Fruit fly (Drosophila melanogaster) whole organism, embryonic: ENCODE results near the gene CG5882.
A peak's percentile ranks its signal among the peaks of the same experiment; 100 is the strongest.

Source experiments
- Asciz ChIP-seq: fragments of 200-800 bp; sonication (Bioruptor generic); optimal IDR thresholded peaks from 2 replicates; lab custom pipeline; 2017; ENCODE audit warnings: missing biosample characterization, mild to moderate bottlenecking, missing genetic modification characterization, missing genetic modification reagents
- CG10654 ChIP-seq: fragments of 200-800 bp; sonication (Bioruptor generic); optimal IDR thresholded peaks from 2 replicates; lab custom pipeline; 2016; ENCODE audit warnings: missing biosample characterization, missing genetic modification characterization
- CG11723 ChIP-seq: fragments of 200-800 bp; sonication (Bioruptor generic); optimal IDR thresholded peaks from 2 replicates; lab custom pipeline; 2017; ENCODE audit warnings: missing biosample characterization, mild to moderate bottlenecking, missing genetic modification characterization
- CG12219 ChIP-seq: fragments of 200-800 bp; sonication (Bioruptor generic); optimal IDR thresholded peaks from 3 replicates; lab custom pipeline; 2018; ENCODE audit warnings: missing biosample characterization, mild to moderate bottlenecking, missing genetic modification characterization
- CG12744 ChIP-seq: fragments of 200-800 bp; sonication (Bioruptor generic); optimal IDR thresholded peaks from 2 replicates; lab custom pipeline; 2016; ENCODE audit warnings: missing biosample characterization, missing genetic modification characterization
- CG13894 ChIP-seq: fragments of 200-800 bp; sonication (Bioruptor generic); optimal IDR thresholded peaks from 3 replicates; lab custom pipeline; 2018; ENCODE audit warnings: missing biosample characterization, mild to moderate bottlenecking, missing genetic modification characterization, moderate library complexity
- CG14860 ChIP-seq: fragments of 200-800 bp; sonication (Bioruptor generic); IDR thresholded peaks from 3 replicates; pipeline ENCODE4 v1.3.6; 2022; ENCODE audit warnings: missing biosample characterization, missing genetic modification characterization; ENCODE audit not compliant: partially characterized antibody
- CG15514 ChIP-seq: fragments of 200-800 bp; sonication (Bioruptor generic); optimal IDR thresholded peaks from 3 replicates; lab custom pipeline; 2017; ENCODE audit warnings: missing biosample characterization, missing genetic modification characterization, mild to moderate bottlenecking, moderate library complexity, missing genetic modification reagents
- CG17186 ChIP-seq: fragments of 200-800 bp; sonication (Bioruptor generic); optimal IDR thresholded peaks from 3 replicates; lab custom pipeline; 2017; ENCODE audit warnings: missing biosample characterization, missing genetic modification reagents, missing genetic modification characterization
- CG17359 ChIP-seq: fragments of 200-800 bp; sonication (Bioruptor generic); optimal IDR thresholded peaks from 3 replicates; lab custom pipeline; 2018; ENCODE audit warnings: missing biosample characterization, mild to moderate bottlenecking, missing genetic modification characterization, moderate library complexity
- CG17612 ChIP-seq: fragments of 200-800 bp; sonication (Bioruptor generic); IDR thresholded peaks from 2 replicates; pipeline ENCODE4 v1.3.6; 2022; ENCODE audit warnings: missing biosample characterization, missing genetic modification characterization
- CG17802 ChIP-seq: fragments of 200-800 bp; sonication (Bioruptor generic); optimal IDR thresholded peaks from 2 replicates; lab custom pipeline; 2018; ENCODE audit warnings: missing biosample characterization, mild to moderate bottlenecking, missing genetic modification characterization, moderate library complexity
- CG2129 ChIP-seq: fragments of 200-800 bp; sonication (Bioruptor generic); IDR thresholded peaks from 2 replicates; pipeline ENCODE4 v1.3.6; 2022; ENCODE audit warnings: missing biosample characterization, missing genetic modification characterization; ENCODE audit not compliant: partially characterized antibody
- CG2712 ChIP-seq: fragments of 200-800 bp; optimal IDR thresholded peaks from 3 replicates; lab custom pipeline; 2019; ENCODE audit warnings: missing biosample characterization, mild to moderate bottlenecking, missing genetic modification characterization, moderate library complexity
- CG3281 ChIP-seq: fragments of 200-800 bp; sonication (Bioruptor generic); optimal IDR thresholded peaks from 3 replicates; lab custom pipeline; 2017; ENCODE audit warnings: missing biosample characterization, mild to moderate bottlenecking, missing genetic modification characterization
- CG33213 ChIP-seq: fragments of 200-800 bp; sonication (Bioruptor generic); optimal IDR thresholded peaks from 3 replicates; lab custom pipeline; 2016; ENCODE audit warnings: missing biosample characterization, missing genetic modification characterization
- CG34376 ChIP-seq: fragments of 200-800 bp; sonication (Bioruptor generic); optimal IDR thresholded peaks from 2 replicates; lab custom pipeline; 2018; ENCODE audit warnings: missing biosample characterization, mild to moderate bottlenecking, missing genetic modification characterization
- CG4360 ChIP-seq: fragments of 200-800 bp; sonication (Bioruptor generic); IDR thresholded peaks from 2 replicates; pipeline ENCODE4 v1.3.6; 2022; ENCODE audit warnings: missing biosample characterization, missing genetic modification characterization
- CG4404 ChIP-seq: fragments of 200-800 bp; sonication (Bioruptor generic); IDR thresholded peaks from 2 replicates; pipeline ENCODE4 v1.3.6; 2022; ENCODE audit warnings: missing biosample characterization, missing genetic modification characterization
- CG6765 ChIP-seq: fragments of 200-800 bp; sonication (Bioruptor generic); optimal IDR thresholded peaks from 3 replicates; lab custom pipeline; 2017; ENCODE audit warnings: missing biosample characterization, mild to moderate bottlenecking, missing genetic modification characterization
- CG7556 ChIP-seq: fragments of 200-800 bp; sonication (Bioruptor generic); optimal IDR thresholded peaks from 2 replicates; lab custom pipeline; 2017; ENCODE audit warnings: missing biosample characterization, mild to moderate bottlenecking, missing genetic modification characterization
- CG8290 ChIP-seq, 3 experiments: fragments of 200-800 bp; sonication (Bioruptor generic); optimal IDR thresholded peaks; 2 replicates each; lab custom pipeline; 2016 to 2019; ENCODE audit warnings: missing biosample characterization in 3 of 3, missing genetic modification characterization in 3 of 3, mild to moderate bottlenecking in 2 of 3, moderate library complexity in 1 of 3
- CG8944 ChIP-seq: fragments of 200-800 bp; sonication (Bioruptor generic); optimal IDR thresholded peaks from 3 replicates; lab custom pipeline; 2016; ENCODE audit warnings: missing biosample characterization, missing genetic modification characterization
- Elba2 ChIP-seq: fragments of 200-800 bp; sonication (Bioruptor generic); optimal IDR thresholded peaks from 3 replicates; lab custom pipeline; 2016; ENCODE audit warnings: missing biosample characterization, missing genetic modification characterization
- MBD-R2 ChIP-seq: fragments of 200-800 bp; sonication (Bioruptor generic); IDR thresholded peaks from 2 replicates; pipeline ENCODE4 v1.3.6; 2022; ENCODE audit warnings: missing biosample characterization, missing genetic modification characterization
- Oli ChIP-seq: fragments of 200-800 bp; sonication (Bioruptor generic); optimal IDR thresholded peaks from 2 replicates; lab custom pipeline; 2018; ENCODE audit warnings: missing biosample characterization, mild to moderate bottlenecking, missing genetic modification characterization, moderate library complexity
- Poxn ChIP-seq: fragments of 200-800 bp; sonication (Bioruptor generic); IDR thresholded peaks from 2 replicates; pipeline ENCODE4 v1.3.6; 2022; ENCODE audit warnings: missing biosample characterization, missing genetic modification characterization
- Sox100B ChIP-seq: fragments of 200-800 bp; sonication (Bioruptor generic); optimal IDR thresholded peaks from 3 replicates; lab custom pipeline; 2018; ENCODE audit warnings: missing biosample characterization, mild to moderate bottlenecking, missing genetic modification characterization
- Sox102F ChIP-seq: fragments of 200-800 bp; sonication (Bioruptor generic); optimal IDR thresholded peaks from 2 replicates; lab custom pipeline; 2018; ENCODE audit warnings: missing biosample characterization, mild to moderate bottlenecking, missing genetic modification characterization, moderate library complexity
- ac ChIP-seq: fragments of 200-800 bp; sonication (Bioruptor generic); optimal IDR thresholded peaks from 3 replicates; lab custom pipeline; 2017; ENCODE audit warnings: missing biosample characterization, mild to moderate bottlenecking, missing genetic modification characterization
- ash1 ChIP-seq: fragments of 200-800 bp; sonication (Bioruptor generic); optimal IDR thresholded peaks from 2 replicates; lab custom pipeline; 2018; ENCODE audit warnings: missing biosample characterization, mild to moderate bottlenecking, missing genetic modification characterization
- ato ChIP-seq: fragments of 200-800 bp; sonication (Bioruptor generic); IDR thresholded peaks from 2 replicates; pipeline ENCODE4 v1.3.6; 2022; ENCODE audit warnings: missing biosample characterization, missing genetic modification characterization; ENCODE audit not compliant: partially characterized antibody
- br ChIP-seq: fragments of >200 bp; optimal IDR thresholded peaks from 2 replicates; lab custom pipeline; 2017
- bsh ChIP-seq, 2 experiments: fragments of 200-800 bp; sonication (Bioruptor generic); optimal IDR thresholded peaks; 2 replicates each; lab custom pipeline; 2017 to 2018; ENCODE audit warnings: mild to moderate bottlenecking in 2 of 2, missing biosample characterization in 2 of 2, missing genetic modification characterization in 2 of 2, moderate library complexity in 1 of 2
- btn ChIP-seq: fragments of 200-800 bp; sonication (Bioruptor generic); optimal IDR thresholded peaks from 2 replicates; lab custom pipeline; 2016; ENCODE audit warnings: missing biosample characterization, missing genetic modification characterization
- cas ChIP-seq: fragments of 200-800 bp; sonication (Bioruptor generic); IDR thresholded peaks from 2 replicates; pipeline ENCODE4 v1.3.6; 2022; ENCODE audit warnings: missing biosample characterization, missing genetic modification characterization
- corto ChIP-seq: fragments of 200-800 bp; sonication (Bioruptor generic); optimal IDR thresholded peaks from 2 replicates; lab custom pipeline; 2016; ENCODE audit warnings: missing biosample characterization, mild to moderate bottlenecking, missing genetic modification characterization, moderate library complexity
- dpn ChIP-seq, 2 experiments: fragments of 200-800 bp; sonication (Bioruptor generic); optimal IDR thresholded peaks; 3 replicates each; lab custom pipeline; 2016; ENCODE audit warnings: missing biosample characterization in 2 of 2, missing genetic modification characterization in 2 of 2
- eve ChIP-seq, 2 experiments: fragments of >200 bp; optimal IDR thresholded peaks; 2 replicates each; lab custom pipeline; 2017; ENCODE audit warnings: missing biosample characterization in 2 of 2, missing genetic modification characterization in 2 of 2
- fd3F ChIP-seq: fragments of 200-800 bp; sonication (Bioruptor generic); optimal IDR thresholded peaks from 2 replicates; lab custom pipeline; 2018; ENCODE audit warnings: missing biosample characterization, mild to moderate bottlenecking, missing genetic modification characterization, moderate library complexity
- gem ChIP-seq: fragments of 200-800 bp; sonication (Bioruptor generic); optimal IDR thresholded peaks from 2 replicates; lab custom pipeline; 2019; ENCODE audit warnings: missing biosample characterization, mild to moderate bottlenecking, missing genetic modification characterization, moderate library complexity
- gsb-n ChIP-seq: fragments of 200-800 bp; sonication (Bioruptor generic); optimal IDR thresholded peaks from 3 replicates; lab custom pipeline; 2018; ENCODE audit warnings: missing biosample characterization, mild to moderate bottlenecking, missing genetic modification characterization
- kni ChIP-seq: fragments of 200-800 bp; sonication (Bioruptor generic); optimal IDR thresholded peaks from 3 replicates; lab custom pipeline; 2017; ENCODE audit warnings: mild to moderate bottlenecking, missing biosample characterization, missing genetic modification reagents, missing genetic modification characterization
- pita ChIP-seq: fragments of 200-800 bp; sonication (Bioruptor generic); optimal IDR thresholded peaks from 2 replicates; lab custom pipeline; 2017; ENCODE audit warnings: missing biosample characterization, mild to moderate bottlenecking, missing genetic modification characterization
- pzg ChIP-seq: fragments of 200-800 bp; sonication (Bioruptor generic); optimal IDR thresholded peaks from 3 replicates; lab custom pipeline; 2018; ENCODE audit warnings: missing biosample characterization, mild to moderate bottlenecking, missing genetic modification characterization, moderate library complexity
- sd ChIP-seq: fragments of 200-800 bp; sonication (Bioruptor generic); optimal IDR thresholded peaks from 3 replicates; lab custom pipeline; 2018; ENCODE audit warnings: missing biosample characterization, mild to moderate bottlenecking, missing genetic modification characterization, moderate library complexity
- slou ChIP-seq: fragments of 200-800 bp; sonication (Bioruptor generic); optimal IDR thresholded peaks from 3 replicates; lab custom pipeline; 2016; ENCODE audit warnings: missing biosample characterization, missing genetic modification characterization
- sug ChIP-seq: fragments of 200-800 bp; optimal IDR thresholded peaks from 2 replicates; lab custom pipeline; 2019; ENCODE audit warnings: missing biosample characterization, mild to moderate bottlenecking, missing genetic modification characterization, moderate library complexity

Gene CG5882

dm6 chr3R:27148812-27149769 lies 30.6 kb downstream of the CG5882 start (continued):
- no peak for TF ChIP-seq ato (GFP tag; lab: Robert Waterston, UW)
- TF ChIP-seq eve (GFP tag; optimal IDR thresholded peaks at IDR 0.05; lab: Kevin White, UChicago): peak in 1 of 2 experiments; percentile 81
- no peak for TF ChIP-seq CG15514 (GFP tag; lab: Kevin White, UChicago)
- no peak for TF ChIP-seq ash1
- TF ChIP-seq pita (GFP tag; lab: Kevin White, UChicago): no peak
- TF ChIP-seq Sox102F (GFP tag; lab: Kevin White, UChicago): peak; percentile 28
- no peak for TF ChIP-seq cas
- no peak for TF ChIP-seq CG2129
- TF ChIP-seq pzg (GFP tag; lab: Kevin White, UChicago): no peak
- TF ChIP-seq gem: peak; percentile 60
- TF ChIP-seq CG12744 (GFP tag; lab: Kevin White, UChicago): no peak
- no peak for TF ChIP-seq CG17612
- no peak for TF ChIP-seq CG8944 (GFP tag; lab: Kevin White, UChicago)
- no peak for TF ChIP-seq corto (GFP tag; lab: Kevin White, UChicago)
- no peak for TF ChIP-seq br
- TF ChIP-seq Elba2 (GFP tag; lab: Kevin White, UChicago): no peak
- TF ChIP-seq CG17359: peak; percentile 16
- TF ChIP-seq ac (GFP tag; lab: Kevin White, UChicago): no peak
- peak in 1 of 2 experiments; percentile 46 for TF ChIP-seq bsh (GFP tag; optimal IDR thresholded peaks at IDR 0.05; lab: Kevin White, UChicago)
- TF ChIP-seq CG2712 (tag; lab: Kevin White, UChicago): peak; percentile 17
- peak; percentile 8 for TF ChIP-seq kni (GFP tag; lab: Kevin White, UChicago)
- TF ChIP-seq CG11723 (GFP tag; lab: Kevin White, UChicago): no peak
- no peak for TF ChIP-seq MBD-R2 (GFP tag; lab: Robert Waterston, UW)
- TF ChIP-seq CG8290 (GFP tag; optimal IDR thresholded peaks at IDR 0.05; lab: Kevin White, UChicago): no peak
- peak in 1 of 2 experiments; percentile 19 for TF ChIP-seq CG8290 (tag; optimal IDR thresholded peaks at IDR 0.05; lab: Kevin White, UChicago)
- no peak for TF ChIP-seq CG17186 (GFP tag; lab: Kevin White, UChicago)
- TF ChIP-seq Sox100B (GFP tag; lab: Kevin White, UChicago): peak; percentile 1
- no peak for TF ChIP-seq dpn (GFP tag; optimal IDR thresholded peaks at IDR 0.05; lab: Kevin White, UChicago)
- no peak for TF ChIP-seq CG14860
- TF ChIP-seq CG6765 (GFP tag; lab: Kevin White, UChicago): no peak
- peak; percentile 38 for TF ChIP-seq CG34376 (GFP tag; lab: Kevin White, UChicago)
- TF ChIP-seq CG7556: peak; percentile 9
- no peak for TF ChIP-seq slou (GFP tag; lab: Kevin White, UChicago)
- no peak for TF ChIP-seq btn (GFP tag; lab: Kevin White, UChicago)
- TF ChIP-seq fd3F (GFP tag; lab: Kevin White, UChicago): no peak
- TF ChIP-seq CG10654 (GFP tag; lab: Kevin White, UChicago): no peak
- peak; percentile 56 for TF ChIP-seq sd (tag; lab: Kevin White, UChicago)
- peak; percentile 32 for TF ChIP-seq CG13894 (tag; lab: Kevin White, UChicago)
- no peak for TF ChIP-seq gsb-n
- TF ChIP-seq CG3281 (GFP tag; lab: Kevin White, UChicago): no peak
- no peak for TF ChIP-seq Poxn (GFP tag; lab: Robert Waterston, UW)
- TF ChIP-seq CG17802: no peak
- TF ChIP-seq CG12219 (GFP tag; lab: Kevin White, UChicago): no peak
- TF ChIP-seq Oli (tag; lab: Kevin White, UChicago): peak; percentile 24
- TF ChIP-seq sug (tag; lab: Kevin White, UChicago): peak; percentile 56
- TF ChIP-seq CG4404 (GFP tag; lab: Robert Waterston, UW): no peak
- TF ChIP-seq CG33213 (GFP tag; lab: Kevin White, UChicago): no peak
- TF ChIP-seq CG4360 (GFP tag; lab: Robert Waterston, UW): no peak
- no peak for TF ChIP-seq Asciz (GFP tag; lab: Kevin White, UChicago)
